Comparison of ENCODE assay signal across 2 worm cellular contexts in the genomic region with DNA sequence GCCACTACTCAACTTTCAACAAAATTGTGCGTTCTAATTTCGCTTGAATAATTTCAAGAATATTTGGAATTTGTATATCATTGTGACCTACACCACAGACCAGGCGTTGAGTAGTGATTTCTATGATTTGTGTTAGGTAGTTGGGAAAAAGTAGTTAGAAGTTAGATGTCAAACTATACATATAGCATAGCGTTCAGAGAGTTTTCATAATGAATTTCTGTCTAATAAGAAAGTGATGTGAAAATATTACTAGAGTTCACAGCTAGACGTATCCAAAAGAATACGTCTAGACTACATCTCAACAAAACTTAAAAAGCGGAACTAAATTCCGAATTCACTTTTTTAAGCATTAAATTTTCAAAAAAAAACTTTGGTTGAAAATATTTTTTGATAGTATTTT.
TF ChIP-seq lines count a peak whose summit lies in the region.

No protein-coding gene starts in this region.

TF ChIP-seq in whole organism, L4 larva, 104 proteins besides CTCF, POLR2A, EP300 and RAD21:
- TF ChIP-seq zfp-3 (GFP tag; conservative IDR thresholded peaks at IDR 0.05; lab: Robert Waterston, UW): peak; percentile 93
- no peak for TF ChIP-seq dmd-8 (GFP tag; IDR thresholded peaks at IDR 0.05; lab: Robert Waterston, UW)
- TF ChIP-seq lin-13 (GFP tag; optimal IDR thresholded peaks at IDR 0.05; lab: Kevin White, UChicago): peak; percentile 23
- TF ChIP-seq madf-5 (GFP tag; IDR thresholded peaks at IDR 0.05; lab: Robert Waterston, UW): 0 out of 4 replicates have a peak, but pooled peaks of 1 of the 2 experiments have one; percentile 1

TF ChIP-seq in whole organism, young adult, 124 proteins besides CTCF, POLR2A, EP300 and RAD21:
- TF ChIP-seq ZK185.1 (tag; optimal IDR thresholded peaks at IDR 0.05; lab: Kevin White, UChicago; ENCODE audit: poor library complexity, severe bottlenecking) (peak; percentile 30), lin-40 (tag; optimal IDR thresholded peaks at IDR 0.05; lab: Kevin White, UChicago) (no peak), nfyb-1 (GFP tag; IDR thresholded peaks at IDR 0.05; lab: Robert Waterston, UW) (0 out of 2 replicates have a peak, but pooled peaks have one; percentile 27), zim-3 (tag; optimal IDR thresholded peaks at IDR 0.05; lab: Kevin White, UChicago) (peak; percentile 28), hlh-12 (tag; optimal IDR thresholded peaks at IDR 0.05; lab: Kevin White, UChicago) (no peak)
